Fruit fly (Drosophila melanogaster) S2 (cell line): ENCODE measurements around the gene bves.

ENCODE experiments used
- CG8478 ChIP-seq: fragments of >200 bp; optimal IDR thresholded peaks from 2 replicates; lab custom pipeline; 2018
- CTCF ChIP-seq, 2 experiments: fragments of >200 bp; optimal IDR thresholded peaks; 2 replicates each; lab custom pipeline; 2018

DNA sequence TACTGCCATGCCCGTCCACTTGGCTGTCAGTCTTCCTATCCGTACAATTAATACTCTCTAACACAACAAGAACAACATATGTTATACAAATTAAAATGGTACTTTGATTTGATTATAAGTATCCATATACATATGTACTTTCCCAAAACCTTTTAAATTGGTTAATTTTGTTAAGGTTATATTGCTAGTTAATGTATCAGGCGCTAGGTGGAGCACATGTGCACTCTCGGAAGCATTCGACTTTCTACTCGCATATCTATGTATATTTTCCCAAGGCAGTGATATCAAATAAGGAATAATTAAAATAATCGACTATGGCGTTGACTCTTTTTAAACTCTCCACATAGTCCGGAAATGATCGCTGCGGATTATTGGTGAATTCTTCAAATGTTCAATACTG is 36.2 kb upstream of the bves start:
- TF ChIP-seq CG8478 (lab: Kevin White, UChicago): no peak
- TF ChIP-seq CTCF (optimal IDR thresholded peaks at IDR 0.05; lab: Kevin White, UChicago): peak; percentile 43 to 67
